Worm (Caenorhabditis elegans): ENCODE measurements around the gene lrr-1.

DNA sequence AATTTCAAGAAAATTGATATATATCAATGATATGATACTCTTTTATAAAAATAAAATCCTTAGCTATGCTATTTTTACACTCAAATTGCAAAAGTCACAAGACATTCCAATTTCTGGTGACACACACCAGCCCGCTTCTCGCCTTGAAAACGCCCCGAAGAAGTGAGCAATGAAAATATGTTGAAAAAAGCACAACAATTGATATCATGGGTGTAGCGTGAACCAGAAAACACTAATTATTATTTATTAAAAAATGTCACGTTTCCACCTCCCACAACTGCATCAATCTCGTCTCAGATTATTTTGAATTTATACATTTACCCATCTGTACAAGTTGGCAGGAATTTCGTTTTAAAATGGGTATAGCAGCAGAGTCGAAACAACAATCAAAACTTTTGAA is 31.5 kb downstream of the lrr-1 start, which contains the start of gene F59A6.4:
- no peak for TF ChIP-seq sox-4 (tag; optimal IDR thresholded peaks at IDR 0.05)
- no peak for TF ChIP-seq nhr-11 (tag; optimal IDR thresholded peaks at IDR 0.05)
- no peak for TF ChIP-seq ceh-9 (tag; optimal IDR thresholded peaks at IDR 0.05)
- no peak for TF ChIP-seq elt-4 (tag; optimal IDR thresholded peaks at IDR 0.05)
- no peak for TF ChIP-seq pqm-1 (tag; optimal IDR thresholded peaks at IDR 0.05)
- no peak for TF ChIP-seq ceh-31 (tag; optimal IDR thresholded peaks at IDR 0.05)
- TF ChIP-seq madf-2 (tag; optimal IDR thresholded peaks at IDR 0.05), result no peak
- TF ChIP-seq tbx-2 (tag; optimal IDR thresholded peaks at IDR 0.05), result no peak
- TF ChIP-seq ceh-30 (tag; optimal IDR thresholded peaks at IDR 0.05), result no peak
- TF ChIP-seq dve-1 (tag; optimal IDR thresholded peaks at IDR 0.05), result no peak
- TF ChIP-seq hlh-6 (tag; optimal IDR thresholded peaks at IDR 0.05), result no peak

All from whole organism, late embryonic.